Worm (Caenorhabditis elegans): ENCODE measurements around the gene crn-2.

crn-2 gene

DNA sequence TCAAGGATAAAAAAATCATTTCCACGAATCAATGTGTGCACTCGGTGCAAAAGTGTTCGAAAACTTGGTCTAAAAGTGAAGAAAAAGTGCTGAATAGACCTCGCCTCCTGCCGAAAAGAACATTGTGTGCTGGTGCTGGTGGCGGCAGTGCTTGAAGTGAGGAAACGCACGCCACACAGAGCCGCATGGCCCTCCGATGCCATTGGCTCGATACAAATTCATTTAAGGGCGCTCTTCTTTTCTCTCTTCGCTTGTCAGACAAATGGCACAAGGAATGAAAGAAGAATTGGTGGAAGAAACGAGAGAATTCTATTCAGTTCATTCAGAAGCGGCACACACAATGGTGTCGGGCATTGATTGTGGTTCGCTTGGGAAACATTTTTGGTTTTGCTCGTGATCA is 12.1 kb upstream of the crn-2 start:
- no peak for TF ChIP-seq zag-1 (tag; optimal IDR thresholded peaks at IDR 0.05)
- TF ChIP-seq unc-55 (GFP tag; optimal IDR thresholded peaks at IDR 0.05), result no peak
- no peak for TF ChIP-seq F13H6.1 (tag; optimal IDR thresholded peaks at IDR 0.05)
- no peak for TF ChIP-seq nhr-21 (tag; optimal IDR thresholded peaks at IDR 0.05)
- TF ChIP-seq mab-5 (tag; optimal IDR thresholded peaks at IDR 0.05), result no peak
- no peak for TF ChIP-seq ztf-4 (tag; optimal IDR thresholded peaks at IDR 0.05)
- no peak for TF ChIP-seq dmd-4 (tag; optimal IDR thresholded peaks at IDR 0.05)
- TF ChIP-seq ztf-11 (tag; optimal IDR thresholded peaks at IDR 0.05), result no peak
- TF ChIP-seq elt-3 (tag; optimal IDR thresholded peaks at IDR 0.05), result no peak
- TF ChIP-seq lsy-2 (tag; optimal IDR thresholded peaks at IDR 0.05), result no peak
- no peak for TF ChIP-seq crh-2 (tag; optimal IDR thresholded peaks at IDR 0.05)
- no peak for TF ChIP-seq ceh-16 (tag; optimal IDR thresholded peaks at IDR 0.05)
- no peak for TF ChIP-seq gmeb-1 (tag; optimal IDR thresholded peaks at IDR 0.05)
- no peak for TF ChIP-seq mbf-1 (tag; optimal IDR thresholded peaks at IDR 0.05)

DNA sequence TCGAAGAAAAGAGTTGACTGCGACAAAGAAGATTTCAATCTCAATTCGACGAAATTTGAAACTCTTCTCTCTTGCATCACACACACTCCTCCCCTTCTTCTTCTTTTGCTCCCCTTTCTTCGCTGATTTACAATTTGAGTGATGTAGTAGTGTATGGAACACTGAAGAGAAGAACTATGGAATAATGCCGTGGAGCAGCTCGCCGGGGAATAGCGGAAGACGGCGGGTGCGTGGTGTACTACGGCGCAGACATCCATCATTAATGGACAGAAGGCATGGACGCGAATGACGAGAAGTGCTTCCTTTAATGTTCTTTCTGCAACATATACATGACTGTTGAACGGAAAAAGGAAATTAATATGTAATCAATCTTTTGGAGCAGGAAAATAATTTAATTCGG is 11.6 kb upstream of the crn-2 start:
- no peak for TF ChIP-seq blmp-1 (tag; optimal IDR thresholded peaks at IDR 0.05; ENCODE audit: insufficient read depth)
- TF ChIP-seq mab-5 (tag; optimal IDR thresholded peaks at IDR 0.05), result peak; percentile 55
- peak; percentile 16 for TF ChIP-seq unc-55 (GFP tag; optimal IDR thresholded peaks at IDR 0.05)
- no peak for TF ChIP-seq snpc-4 (tag; optimal IDR thresholded peaks at IDR 0.05)
- TF ChIP-seq ZK546.5 (tag; optimal IDR thresholded peaks at IDR 0.05), result no peak
- no peak for TF ChIP-seq alr-1 (tag; optimal IDR thresholded peaks at IDR 0.05)
- no peak for TF ChIP-seq gmeb-1 (tag; optimal IDR thresholded peaks at IDR 0.05)
- TF ChIP-seq aly-2 (tag; optimal IDR thresholded peaks at IDR 0.05), result no peak
- TF ChIP-seq nhr-237 (tag; optimal IDR thresholded peaks at IDR 0.05), result no peak
- TF ChIP-seq ztf-11 (tag; optimal IDR thresholded peaks at IDR 0.05), result no peak
- TF ChIP-seq lsy-2 (tag; optimal IDR thresholded peaks at IDR 0.05), result peak in 1 of 2 experiments; percentile 9
- no peak for TF ChIP-seq sma-9 (GFP tag; optimal IDR thresholded peaks at IDR 0.05)
- no peak for TF ChIP-seq sma-9 (tag; optimal IDR thresholded peaks at IDR 0.05)
- TF ChIP-seq ama-1 (optimal IDR thresholded peaks at IDR 0.05), result peak; percentile 66
- no peak for TF ChIP-seq nhr-77 (tag; optimal IDR thresholded peaks at IDR 0.05)
- peak; percentile 5 for TF ChIP-seq ztf-4 (tag; optimal IDR thresholded peaks at IDR 0.05)
- no peak for TF ChIP-seq elt-3 (tag; optimal IDR thresholded peaks at IDR 0.05)
- no peak for TF ChIP-seq F13H6.1 (tag; optimal IDR thresholded peaks at IDR 0.05)
- TF ChIP-seq skn-1 (tag; optimal IDR thresholded peaks at IDR 0.05), result no peak
- no peak for TF ChIP-seq fos-1 (tag; optimal IDR thresholded peaks at IDR 0.05)
- no peak for TF ChIP-seq nhr-129 (tag; optimal IDR thresholded peaks at IDR 0.05)
- TF ChIP-seq dmd-4 (tag; optimal IDR thresholded peaks at IDR 0.05), result no peak
- no peak for TF ChIP-seq R02D3.7 (tag; optimal IDR thresholded peaks at IDR 0.05)
- TF ChIP-seq Y55F3AM.14 (GFP tag; optimal IDR thresholded peaks at IDR 0.05), result no peak
- no peak for TF ChIP-seq lin-39 (tag; optimal IDR thresholded peaks at IDR 0.05)
- TF ChIP-seq nhr-21 (tag; optimal IDR thresholded peaks at IDR 0.05), result no peak
- TF ChIP-seq lin-11 (tag; optimal IDR thresholded peaks at IDR 0.05), result no peak
- no peak for TF ChIP-seq unc-62 (GFP tag; optimal IDR thresholded peaks at IDR 0.05)
- TF ChIP-seq nhr-25 (tag; optimal IDR thresholded peaks at IDR 0.05), result no peak
- no peak for TF ChIP-seq nhr-23 (tag; optimal IDR thresholded peaks at IDR 0.05)
- peak; percentile 24 for TF ChIP-seq lin-13 (GFP tag; optimal IDR thresholded peaks at IDR 0.05)
- peak; percentile 57 for TF ChIP-seq zag-1 (tag; optimal IDR thresholded peaks at IDR 0.05)
- TF ChIP-seq sem-4 (tag; optimal IDR thresholded peaks at IDR 0.05), result no peak
- no peak for TF ChIP-seq nhr-12 (tag; optimal IDR thresholded peaks at IDR 0.05)
- TF ChIP-seq ceh-82 (tag; optimal IDR thresholded peaks at IDR 0.05), result no peak

DNA sequence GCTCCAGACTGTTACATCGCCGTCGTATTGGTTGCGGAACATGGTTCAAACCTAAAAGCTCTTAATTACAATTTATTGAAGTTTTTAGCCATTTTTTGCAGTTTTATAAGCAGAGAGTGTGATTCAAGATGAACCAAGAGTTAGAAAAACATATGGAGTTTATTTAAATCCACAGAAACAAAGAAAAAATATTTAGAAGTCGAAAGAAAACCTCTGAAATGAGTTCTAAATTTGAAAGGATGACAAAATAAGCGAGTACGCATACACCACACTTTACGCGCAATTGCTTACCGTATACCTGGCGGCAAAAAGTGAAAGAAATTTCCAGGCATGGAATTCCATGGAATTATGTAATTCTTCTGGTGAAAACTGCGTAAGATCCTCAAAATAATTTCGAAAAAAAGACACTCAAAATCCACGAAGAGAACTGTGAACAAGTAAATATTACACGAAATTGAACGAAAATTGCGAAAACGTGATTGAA is 10.1 kb upstream of the crn-2 start, which contains the start of gene pas-6:
Gene pas-6 (minus strand): TSS at position 51 of the 484 bp plus-strand sequence.
- no peak for TF ChIP-seq fos-1 (tag; optimal IDR thresholded peaks at IDR 0.05)
- peak; percentile 64 for TF ChIP-seq skn-1 (tag; optimal IDR thresholded peaks at IDR 0.05)
- peak; percentile 1 for TF ChIP-seq crh-2 (tag; optimal IDR thresholded peaks at IDR 0.05)
- TF ChIP-seq sma-3 (GFP tag; optimal IDR thresholded peaks at IDR 0.05), result no peak
- TF ChIP-seq unc-55 (GFP tag; optimal IDR thresholded peaks at IDR 0.05), result peak; percentile 62
- TF ChIP-seq nhr-129 (tag; optimal IDR thresholded peaks at IDR 0.05), result peak; percentile 62
- peak; percentile 88 to 98 for TF ChIP-seq lsy-2 (tag; optimal IDR thresholded peaks at IDR 0.05)
- TF ChIP-seq ztf-4 (tag; optimal IDR thresholded peaks at IDR 0.05), result no peak
- peak; percentile 2 for TF ChIP-seq gmeb-1 (tag; optimal IDR thresholded peaks at IDR 0.05)
- no peak for TF ChIP-seq lin-13 (GFP tag; optimal IDR thresholded peaks at IDR 0.05)
- no peak for TF ChIP-seq blmp-1 (tag; optimal IDR thresholded peaks at IDR 0.05; ENCODE audit: insufficient read depth)
- no peak for TF ChIP-seq zag-1 (tag; optimal IDR thresholded peaks at IDR 0.05)
- TF ChIP-seq peb-1 (tag; optimal IDR thresholded peaks at IDR 0.05), result no peak
- peak; percentile 49 for TF ChIP-seq C34F6.9 (tag; optimal IDR thresholded peaks at IDR 0.05)
